Fruit fly (Drosophila melanogaster) whole organism, embryonic: Measurements from ENCODE around the gene Adh.
A peak's percentile ranks its signal among the peaks of the same experiment; 100 is the strongest.

Experiments used
- Atf-2 ChIP-seq: fragments of 200-800 bp; sonication (Bioruptor generic); optimal IDR thresholded peaks from 2 replicates; lab custom pipeline; 2016; ENCODE audit warnings: missing biosample characterization, missing genetic modification characterization
- B-H2 ChIP-seq: fragments of 200-800 bp; sonication (Bioruptor generic); optimal IDR thresholded peaks from 2 replicates; lab custom pipeline; 2018; ENCODE audit warnings: missing biosample characterization, mild to moderate bottlenecking, missing genetic modification characterization
- CG10654 ChIP-seq: fragments of 200-800 bp; sonication (Bioruptor generic); optimal IDR thresholded peaks from 2 replicates; lab custom pipeline; 2016; ENCODE audit warnings: missing biosample characterization, missing genetic modification characterization
- CG12942 ChIP-seq: fragments of 200-800 bp; sonication (Bioruptor generic); optimal IDR thresholded peaks from 3 replicates; lab custom pipeline; 2016; ENCODE audit warnings: missing biosample characterization, missing genetic modification characterization
- CG15479 ChIP-seq: fragments of 200-800 bp; sonication (Bioruptor generic); optimal IDR thresholded peaks from 3 replicates; lab custom pipeline; 2019; ENCODE audit warnings: missing biosample characterization, mild to moderate bottlenecking, missing genetic modification characterization, moderate library complexity
- CG1603 ChIP-seq: fragments of 200-800 bp; sonication (Bioruptor generic); optimal IDR thresholded peaks from 2 replicates; lab custom pipeline; 2019; ENCODE audit warnings: missing biosample characterization, mild to moderate bottlenecking, missing genetic modification characterization, moderate library complexity
- CG1792 ChIP-seq: fragments of 200-800 bp; sonication (Bioruptor generic); optimal IDR thresholded peaks from 2 replicates; lab custom pipeline; 2016; ENCODE audit warnings: missing biosample characterization, missing genetic modification characterization
- CG2678 ChIP-seq: fragments of 200-800 bp; sonication (Bioruptor generic); optimal IDR thresholded peaks from 3 replicates; lab custom pipeline; 2019; ENCODE audit warnings: missing biosample characterization, mild to moderate bottlenecking, missing genetic modification characterization, moderate library complexity
- CG2875 ChIP-seq: fragments of 200-800 bp; sonication (Bioruptor generic); optimal IDR thresholded peaks from 2 replicates; lab custom pipeline; 2017; ENCODE audit warnings: missing biosample characterization, mild to moderate bottlenecking, missing genetic modification characterization, missing genetic modification reagents
- CG3163 ChIP-seq: fragments of 200-800 bp; sonication (Bioruptor generic); optimal IDR thresholded peaks from 3 replicates; lab custom pipeline; 2016; ENCODE audit warnings: missing biosample characterization, missing genetic modification characterization
- CG3847 ChIP-seq: fragments of 200-800 bp; sonication (Bioruptor generic); IDR thresholded peaks from 2 replicates; pipeline ENCODE4 v1.3.6; 2022; ENCODE audit warnings: missing biosample characterization, missing genetic modification characterization
- CG6689 ChIP-seq: fragments of 200-800 bp; sonication (Bioruptor generic); IDR thresholded peaks from 2 replicates; pipeline ENCODE4 v1.3.6; 2022; ENCODE audit warnings: missing biosample characterization, missing genetic modification characterization
- CG8290 ChIP-seq, 3 experiments: fragments of 200-800 bp; sonication (Bioruptor generic); optimal IDR thresholded peaks; 2 replicates each; lab custom pipeline; 2016 to 2019; ENCODE audit warnings: missing biosample characterization in 3 of 3, missing genetic modification characterization in 3 of 3, mild to moderate bottlenecking in 2 of 3, moderate library complexity in 1 of 3
- CG9727 ChIP-seq: fragments of 200-800 bp; sonication (Bioruptor generic); optimal IDR thresholded peaks from 3 replicates; lab custom pipeline; 2017; ENCODE audit warnings: missing biosample characterization, mild to moderate bottlenecking, missing genetic modification characterization
- Dip2 ChIP-seq: fragments of 200-800 bp; sonication (Bioruptor generic); IDR thresholded peaks from 2 replicates; pipeline ENCODE4 v1.3.6; 2022; ENCODE audit warnings: missing biosample characterization, missing genetic modification characterization
- Lhr ChIP-seq: fragments of 200-800 bp; sonication (Bioruptor generic); optimal IDR thresholded peaks from 3 replicates; lab custom pipeline; 2017; ENCODE audit warnings: mild to moderate bottlenecking, missing biosample characterization, missing genetic modification reagents, missing genetic modification characterization
- MESR4 ChIP-seq: fragments of 200-800 bp; sonication (Bioruptor generic); optimal IDR thresholded peaks from 2 replicates; lab custom pipeline; 2018; ENCODE audit warnings: missing biosample characterization, mild to moderate bottlenecking, missing genetic modification characterization, moderate library complexity
- Max ChIP-seq: fragments of 200-800 bp; sonication (Bioruptor generic); optimal IDR thresholded peaks from 2 replicates; lab custom pipeline; 2016; ENCODE audit warnings: missing biosample characterization, mild to moderate bottlenecking, missing genetic modification characterization
- NC2α ChIP-seq: fragments of 200-800 bp; sonication (Bioruptor generic); optimal IDR thresholded peaks from 2 replicates; lab custom pipeline; 2016; ENCODE audit warnings: missing biosample characterization, missing genetic modification characterization
- Nf-YB ChIP-seq: fragments of 200-800 bp; sonication (Bioruptor generic); optimal IDR thresholded peaks from 3 replicates; lab custom pipeline; 2019; ENCODE audit warnings: missing biosample characterization, mild to moderate bottlenecking, missing genetic modification characterization, moderate library complexity
- Opbp ChIP-seq: fragments of 200-800 bp; sonication (Bioruptor generic); IDR thresholded peaks from 3 replicates; pipeline ENCODE4 v1.3.6; 2022; ENCODE audit warnings: missing biosample characterization, missing genetic modification characterization; ENCODE audit not compliant: partially characterized antibody
- Usf ChIP-seq: fragments of 200-800 bp; sonication (Bioruptor generic); optimal IDR thresholded peaks from 2 replicates; lab custom pipeline; 2017; ENCODE audit warnings: missing genotype, missing biosample characterization, missing genetic modification characterization
- Xrp1 ChIP-seq: fragments of 200-800 bp; sonication (Bioruptor generic); IDR thresholded peaks from 2 replicates; pipeline ENCODE4 v1.3.6; 2022; ENCODE audit warnings: missing biosample characterization, missing genetic modification characterization
- cato ChIP-seq: fragments of 200-800 bp; sonication (Bioruptor generic); optimal IDR thresholded peaks from 2 replicates; lab custom pipeline; 2016; ENCODE audit warnings: missing biosample characterization, missing genetic modification characterization, borderline replicate concordance
- chif ChIP-seq, 2 experiments: fragments of 200-800 bp; sonication (Bioruptor generic); optimal IDR thresholded peaks; 3 replicates each; lab custom pipeline; 2016; ENCODE audit warnings: missing biosample characterization in 2 of 2, missing genetic modification characterization in 2 of 2
- chinmo ChIP-seq: fragments of 200-800 bp; sonication (Bioruptor generic); IDR thresholded peaks from 4 replicates; pipeline ENCODE4 v1.3.6; 2022; ENCODE audit warnings: missing biosample characterization, missing genetic modification characterization; ENCODE audit not compliant: partially characterized antibody
- dmrt99B ChIP-seq: fragments of 200-800 bp; sonication (Bioruptor generic); optimal IDR thresholded peaks from 2 replicates; lab custom pipeline; 2018; ENCODE audit warnings: missing biosample characterization, mild to moderate bottlenecking, missing genetic modification characterization, moderate library complexity
- dysf ChIP-seq: fragments of 200-800 bp; sonication (Bioruptor generic); IDR thresholded peaks from 3 replicates; pipeline ENCODE4 v1.3.6; 2022; ENCODE audit warnings: missing biosample characterization, missing genetic modification characterization
- ems ChIP-seq: fragments of 200-800 bp; sonication (Bioruptor generic); optimal IDR thresholded peaks from 3 replicates; lab custom pipeline; 2016; ENCODE audit warnings: missing biosample characterization, missing genetic modification characterization
- ewg ChIP-seq: fragments of 200-800 bp; sonication (Bioruptor generic); optimal IDR thresholded peaks from 3 replicates; lab custom pipeline; 2017; ENCODE audit warnings: mild to moderate bottlenecking, missing biosample characterization, missing genetic modification reagents, missing genetic modification characterization
- gce ChIP-seq: fragments of 200-800 bp; sonication (Bioruptor generic); IDR thresholded peaks from 3 replicates; pipeline ENCODE4 v1.3.6; 2022; ENCODE audit warnings: missing biosample characterization, missing genetic modification characterization
- gcm2 ChIP-seq: fragments of 200-800 bp; sonication (Bioruptor generic); optimal IDR thresholded peaks from 2 replicates; lab custom pipeline; 2016; ENCODE audit warnings: missing biosample characterization, missing genetic modification characterization
- gem ChIP-seq: fragments of 200-800 bp; sonication (Bioruptor generic); optimal IDR thresholded peaks from 2 replicates; lab custom pipeline; 2019; ENCODE audit warnings: missing biosample characterization, mild to moderate bottlenecking, missing genetic modification characterization, moderate library complexity
- hth ChIP-seq: fragments of >200 bp; optimal IDR thresholded peaks from 2 replicates; lab custom pipeline; 2017; ENCODE audit warnings: inconsistent platforms
- knrl ChIP-seq: fragments of 200-800 bp; sonication (Bioruptor generic); IDR thresholded peaks from 3 replicates; pipeline ENCODE4 v1.3.6; 2022; ENCODE audit warnings: missing biosample characterization, missing genetic modification characterization; ENCODE audit not compliant: partially characterized antibody
- lola ChIP-seq, 3 experiments: fragments of >200 bp in 2 of 3; fragments of 200-800 bp in 1 of 3; sonication (Bioruptor generic) in 1 of 3; optimal IDR thresholded peaks; 2 replicates each; lab custom pipeline; 2017 to 2019; ENCODE audit warnings: missing biosample characterization in 3 of 3, missing genetic modification characterization in 3 of 3, mild to moderate bottlenecking in 1 of 3, moderate library complexity in 1 of 3
- lov ChIP-seq, 2 experiments: fragments of 200-800 bp in 1 of 2; fragments of >200 bp in 1 of 2; sonication (Bioruptor generic) in 1 of 2; IDR thresholded peaks in 1 of 2; optimal IDR thresholded peaks in 1 of 2; 2 replicates in 1 of 2; 3 replicates in 1 of 2; pipeline versions ENCODE4 v1.3.6 to Lab custom; 2017 to 2022; ENCODE audit warnings: missing biosample characterization in 1 of 2, missing genetic modification characterization in 1 of 2
- luna ChIP-seq: fragments of 200-800 bp; sonication (Bioruptor generic); optimal IDR thresholded peaks from 2 replicates; lab custom pipeline; 2016; ENCODE audit warnings: missing biosample characterization, missing genetic modification characterization
- maf-S ChIP-seq: fragments of 200-800 bp; sonication (Bioruptor generic); optimal IDR thresholded peaks from 2 replicates; lab custom pipeline; 2016; ENCODE audit warnings: missing biosample characterization, missing genetic modification characterization
- org-1 ChIP-seq: fragments of 200-800 bp; sonication (Bioruptor generic); optimal IDR thresholded peaks from 2 replicates; lab custom pipeline; 2017; ENCODE audit warnings: missing biosample characterization, missing genetic modification characterization
- peb ChIP-seq: fragments of 200-800 bp; sonication (Bioruptor generic); IDR thresholded peaks from 2 replicates; pipeline ENCODE4 v1.3.6; 2022; ENCODE audit warnings: missing biosample characterization, missing genetic modification characterization
- phol ChIP-seq: fragments of 200-800 bp; sonication (Bioruptor generic); optimal IDR thresholded peaks from 3 replicates; lab custom pipeline; 2018; ENCODE audit warnings: missing biosample characterization, mild to moderate bottlenecking, missing genetic modification characterization, moderate library complexity
- pnt ChIP-seq: fragments of 200-800 bp; sonication (Bioruptor generic); optimal IDR thresholded peaks from 3 replicates; lab custom pipeline; 2016; ENCODE audit warnings: missing biosample characterization, missing genetic modification characterization
- sna ChIP-seq: fragments of 200-800 bp; sonication (Bioruptor generic); IDR thresholded peaks from 2 replicates; pipeline ENCODE4 v1.3.6; 2022; ENCODE audit warnings: missing biosample characterization, missing genetic modification characterization; ENCODE audit not compliant: partially characterized antibody
- tap ChIP-seq: fragments of 200-800 bp; optimal IDR thresholded peaks from 3 replicates; lab custom pipeline; 2019; ENCODE audit warnings: missing biosample characterization, mild to moderate bottlenecking, missing genetic modification characterization, moderate library complexity
- trem ChIP-seq: fragments of 200-800 bp; optimal IDR thresholded peaks from 3 replicates; lab custom pipeline; 2019; ENCODE audit warnings: missing biosample characterization, mild to moderate bottlenecking, missing genetic modification characterization, moderate library complexity
- unc-4 ChIP-seq: fragments of 200-800 bp; sonication (Bioruptor generic); IDR thresholded peaks from 2 replicates; pipeline ENCODE4 v1.3.6; 2022; ENCODE audit warnings: missing biosample characterization, missing genetic modification characterization; ENCODE audit not compliant: partially characterized antibody
- wor ChIP-seq: fragments of 200-800 bp; sonication (Bioruptor generic); IDR thresholded peaks from 2 replicates; pipeline ENCODE4 v1.3.6; 2022; ENCODE audit warnings: missing biosample characterization, missing genetic modification characterization

Gene Adh

dm6 chr2L:14619602-14620001 is 4.2 kb downstream of the Adh start (continued):
- TF ChIP-seq luna, result no peak
- no peak for TF ChIP-seq Opbp (GFP tag; lab: Robert Waterston, UW)
- no peak for TF ChIP-seq gcm2 (GFP tag; lab: Kevin White, UChicago)

- TF ChIP-seq lov (optimal IDR thresholded peaks at IDR 0.05; lab: Kevin White, UChicago), result no peak
- no peak for TF ChIP-seq lov (GFP tag; IDR thresholded peaks at IDR 0.05; lab: Robert Waterston, UW)
- no peak for TF ChIP-seq peb (GFP tag; lab: Robert Waterston, UW)
- peak; percentile 65 for TF ChIP-seq phol (tag; lab: Kevin White, UChicago)
- peak; percentile 62 for TF ChIP-seq pnt (GFP tag; lab: Kevin White, UChicago)
- TF ChIP-seq CG10654 (GFP tag; lab: Kevin White, UChicago), result peak; percentile 34
- no peak for TF ChIP-seq CG3847
- no peak for TF ChIP-seq MESR4 (GFP tag; lab: Kevin White, UChicago)
- no peak for TF ChIP-seq Max (GFP tag; lab: Kevin White, UChicago)
- no peak for TF ChIP-seq unc-4 (GFP tag; lab: Robert Waterston, UW)
- TF ChIP-seq gem (tag; lab: Kevin White, UChicago), result peak; percentile 69
- no peak for TF ChIP-seq tap (tag; lab: Kevin White, UChicago)
- no peak for TF ChIP-seq ems (GFP tag; lab: Kevin White, UChicago)
- TF ChIP-seq hth (lab: Kevin White, UChicago), result no peak
- peak; percentile 76 for TF ChIP-seq CG1603 (tag; lab: Kevin White, UChicago)
- TF ChIP-seq Xrp1 (GFP tag; lab: Robert Waterston, UW), result peak; percentile 76
- no peak for TF ChIP-seq CG3163 (GFP tag; lab: Kevin White, UChicago)
- TF ChIP-seq CG1792 (GFP tag; lab: Kevin White, UChicago), result no peak
- TF ChIP-seq CG12942 (GFP tag; lab: Kevin White, UChicago), result peak; percentile 8
- no peak for TF ChIP-seq org-1
- TF ChIP-seq lola (GFP tag; optimal IDR thresholded peaks at IDR 0.05; lab: Kevin White, UChicago), result peak in 1 of 3 experiments; percentile 57
- no peak for TF ChIP-seq chinmo (GFP tag; lab: Robert Waterston, UW)
- no peak for TF ChIP-seq sna (GFP tag; lab: Robert Waterston, UW)
- TF ChIP-seq CG8290 (GFP tag; optimal IDR thresholded peaks at IDR 0.05; lab: Kevin White, UChicago), result no peak
- peak in 1 of 2 experiments; percentile 16 for TF ChIP-seq CG8290 (tag; optimal IDR thresholded peaks at IDR 0.05; lab: Kevin White, UChicago)
- peak; percentile 43; the same call in 1 of the 3 replicates for TF ChIP-seq gce (GFP tag; lab: Robert Waterston, UW)
- TF ChIP-seq Usf (GFP tag; lab: Kevin White, UChicago), result peak; percentile 2
- no peak for TF ChIP-seq knrl
- TF ChIP-seq Dip2, result no peak
- peak; percentile 31 for TF ChIP-seq cato
- no peak for TF ChIP-seq Nf-YB (GFP tag; lab: Kevin White, UChicago)
- no peak for TF ChIP-seq NC2α (GFP tag; lab: Kevin White, UChicago)
- peak; percentile 44 for TF ChIP-seq dmrt99B (tag; lab: Kevin White, UChicago)
- TF ChIP-seq B-H2 (GFP tag; lab: Kevin White, UChicago), result no peak
- TF ChIP-seq chif (GFP tag; optimal IDR thresholded peaks at IDR 0.05; lab: Kevin White, UChicago), result peak; percentile 20 to 69
- TF ChIP-seq dysf (GFP tag; lab: Robert Waterston, UW), result no peak
- TF ChIP-seq ewg (GFP tag; lab: Kevin White, UChicago), result no peak
- TF ChIP-seq CG9727 (GFP tag; lab: Kevin White, UChicago), result peak; percentile 73
- no peak for TF ChIP-seq CG15479
- no peak for TF ChIP-seq Lhr (GFP tag; lab: Kevin White, UChicago)
- TF ChIP-seq trem (tag; lab: Kevin White, UChicago), result peak; percentile 35
- peak; percentile 29 for TF ChIP-seq Atf-2
- TF ChIP-seq CG2678 (tag; lab: Kevin White, UChicago), result peak; percentile 53
- peak; percentile 56; the same call in 1 of the 2 replicates for TF ChIP-seq CG6689 (GFP tag; lab: Robert Waterston, UW)
- TF ChIP-seq CG2875 (GFP tag; lab: Kevin White, UChicago), result no peak
- TF ChIP-seq wor, result no peak
- TF ChIP-seq maf-S (GFP tag; lab: Kevin White, UChicago), result no peak
Observed at dm6 chr2L:14622182-14622581, 6.8 kb downstream of the Adh start.
